Fruit fly (Drosophila melanogaster): ENCODE results near the gene CG46280.
A peak's percentile ranks its signal among the peaks of the same experiment; 100 is the strongest.

dm6 chr3R:13017623-13018036 is 12.8 kb downstream of the CG46280 start:
- peak; percentile 50 for TF ChIP-seq h (GFP tag; optimal IDR thresholded peaks at IDR 0.05)
- TF ChIP-seq ey (GFP tag; optimal IDR thresholded peaks at IDR 0.05), result no peak
- TF ChIP-seq sage (GFP tag; optimal IDR thresholded peaks at IDR 0.05), result no peak
- no peak for TF ChIP-seq Jra (GFP tag; optimal IDR thresholded peaks at IDR 0.05)
- TF ChIP-seq psq (GFP tag; optimal IDR thresholded peaks at IDR 0.05), result no peak
- no peak for TF ChIP-seq Myc (optimal IDR thresholded peaks at IDR 0.05)
- TF ChIP-seq lola (GFP tag; optimal IDR thresholded peaks at IDR 0.05), result no peak
- TF ChIP-seq Hr78 (GFP tag; optimal IDR thresholded peaks at IDR 0.05), result no peak
- TF ChIP-seq Hr83 (GFP tag; optimal IDR thresholded peaks at IDR 0.05; ENCODE audit: poor library complexity, severe bottlenecking), result no peak
- no peak for TF ChIP-seq fru (GFP tag; optimal IDR thresholded peaks at IDR 0.05)
- no peak for TF ChIP-seq GATAd (GFP tag; optimal IDR thresholded peaks at IDR 0.05)
- TF ChIP-seq usp (GFP tag; optimal IDR thresholded peaks at IDR 0.05), result no peak
- TF ChIP-seq dsf (GFP tag; optimal IDR thresholded peaks at IDR 0.05; ENCODE audit: borderline replicate concordance), result no peak

Data from whole organism, wandering third instar larva.